Fruit fly (Drosophila melanogaster) whole organism, embryonic: ENCODE data around the gene Evi5.

Experiments
- ATbp ChIP-seq: fragments of 200-800 bp; sonication (Bioruptor generic); optimal IDR thresholded peaks from 2 replicates; lab custom pipeline; 2017; ENCODE audit warnings: missing biosample characterization, mild to moderate bottlenecking, missing genetic modification characterization, missing genetic modification reagents
- Bteb2 ChIP-seq: fragments of 200-800 bp; sonication (Bioruptor generic); optimal IDR thresholded peaks from 2 replicates; lab custom pipeline; 2016; ENCODE audit warnings: missing biosample characterization, missing genetic modification characterization
- CG10565 ChIP-seq: fragments of 200-800 bp; sonication (Bioruptor generic); optimal IDR thresholded peaks from 3 replicates; lab custom pipeline; 2016; ENCODE audit warnings: missing biosample characterization, mild to moderate bottlenecking, missing genetic modification characterization
- CG11247 ChIP-seq: fragments of 200-800 bp; sonication (Bioruptor generic); IDR thresholded peaks from 2 replicates; pipeline ENCODE4 v1.3.6; 2022; ENCODE audit warnings: missing biosample characterization, missing genetic modification characterization
- CG11398 ChIP-seq: fragments of 200-800 bp; sonication (Bioruptor generic); optimal IDR thresholded peaks from 2 replicates; lab custom pipeline; 2016; ENCODE audit warnings: missing biosample characterization, missing genetic modification characterization
- CG11504 ChIP-seq: fragments of 200-800 bp; sonication (Bioruptor generic); optimal IDR thresholded peaks from 3 replicates; lab custom pipeline; 2019; ENCODE audit warnings: missing biosample characterization, mild to moderate bottlenecking, missing genetic modification characterization, moderate library complexity
- CG11695 ChIP-seq: fragments of 200-800 bp; sonication (Bioruptor generic); IDR thresholded peaks from 3 replicates; pipeline ENCODE4 v1.3.6; 2022; ENCODE audit warnings: missing biosample characterization, missing genetic modification characterization
- CG11696 ChIP-seq: fragments of 200-800 bp; sonication (Bioruptor generic); IDR thresholded peaks from 2 replicates; pipeline ENCODE4 v1.3.6; 2022; ENCODE audit warnings: missing biosample characterization, missing genetic modification characterization
- CG12155 ChIP-seq: fragments of 200-800 bp; sonication (Bioruptor generic); optimal IDR thresholded peaks from 3 replicates; lab custom pipeline; 2016; ENCODE audit warnings: missing biosample characterization, missing genetic modification characterization
- CG12769 ChIP-seq: fragments of 200-800 bp; sonication (Bioruptor generic); optimal IDR thresholded peaks from 2 replicates; lab custom pipeline; 2019; ENCODE audit warnings: missing biosample characterization, mild to moderate bottlenecking, missing genetic modification characterization, moderate library complexity
- CG17186 ChIP-seq: fragments of 200-800 bp; sonication (Bioruptor generic); optimal IDR thresholded peaks from 3 replicates; lab custom pipeline; 2017; ENCODE audit warnings: missing biosample characterization, missing genetic modification reagents, missing genetic modification characterization
- CG17328 ChIP-seq: fragments of 200-800 bp; sonication (Bioruptor generic); IDR thresholded peaks from 2 replicates; pipeline ENCODE4 v1.3.6; 2022; ENCODE audit warnings: missing biosample characterization, missing genetic modification characterization
- CG18599 ChIP-seq: fragments of 200-800 bp; sonication (Bioruptor generic); optimal IDR thresholded peaks from 3 replicates; lab custom pipeline; 2017; ENCODE audit warnings: missing biosample characterization, missing genetic modification characterization, mild to moderate bottlenecking, moderate library complexity, missing genetic modification reagents
- CG31441 ChIP-seq: fragments of 200-800 bp; sonication (Bioruptor generic); IDR thresholded peaks from 2 replicates; pipeline ENCODE4 v1.3.6; 2022; ENCODE audit warnings: missing biosample characterization, missing genetic modification characterization
- CG33213 ChIP-seq: fragments of 200-800 bp; sonication (Bioruptor generic); optimal IDR thresholded peaks from 3 replicates; lab custom pipeline; 2016; ENCODE audit warnings: missing biosample characterization, missing genetic modification characterization
- CG3726 ChIP-seq: fragments of 200-800 bp; sonication (Bioruptor generic); IDR thresholded peaks from 3 replicates; pipeline ENCODE4, ENCODE4 v1.3.6; 2022; ENCODE audit warnings: missing biosample characterization, missing genetic modification characterization
- CG4282 ChIP-seq: fragments of 200-800 bp; sonication (Bioruptor generic); optimal IDR thresholded peaks from 2 replicates; lab custom pipeline; 2016; ENCODE audit warnings: missing biosample characterization, missing genetic modification characterization
- CG6272 ChIP-seq: fragments of 200-800 bp; sonication (Bioruptor generic); IDR thresholded peaks from 2 replicates; pipeline ENCODE4 v1.3.6; 2022; ENCODE audit warnings: missing biosample characterization, missing genetic modification characterization
- CG6765 ChIP-seq: fragments of 200-800 bp; sonication (Bioruptor generic); optimal IDR thresholded peaks from 3 replicates; lab custom pipeline; 2017; ENCODE audit warnings: missing biosample characterization, mild to moderate bottlenecking, missing genetic modification characterization
- CG6854 ChIP-seq: fragments of 200-800 bp; sonication (Bioruptor generic); optimal IDR thresholded peaks from 3 replicates; lab custom pipeline; 2017; ENCODE audit warnings: missing biosample characterization, mild to moderate bottlenecking, missing genetic modification characterization
- CG7928 ChIP-seq: fragments of 200-800 bp; sonication (Bioruptor generic); optimal IDR thresholded peaks from 2 replicates; lab custom pipeline; 2017; ENCODE audit warnings: missing biosample characterization, mild to moderate bottlenecking, missing genetic modification characterization
- CG8359 ChIP-seq: fragments of 200-800 bp; sonication (Bioruptor generic); optimal IDR thresholded peaks from 2 replicates; lab custom pipeline; 2017; ENCODE audit warnings: missing biosample characterization, mild to moderate bottlenecking, missing genetic modification characterization, borderline replicate concordance
- Deaf1 ChIP-seq: fragments of 200-800 bp; optimal IDR thresholded peaks from 3 replicates; lab custom pipeline; 2019; ENCODE audit warnings: missing biosample characterization, mild to moderate bottlenecking, missing genetic modification characterization, moderate library complexity
- Ets97D ChIP-seq: fragments of 200-800 bp; sonication (Bioruptor generic); optimal IDR thresholded peaks from 3 replicates; lab custom pipeline; 2016; ENCODE audit warnings: missing biosample characterization, missing genetic modification characterization
- Fer2 ChIP-seq: fragments of 200-800 bp; sonication (Bioruptor generic); optimal IDR thresholded peaks from 2 replicates; lab custom pipeline; 2018; ENCODE audit warnings: missing biosample characterization, mild to moderate bottlenecking, missing genetic modification characterization, moderate library complexity
- Hand ChIP-seq: fragments of 200-800 bp; sonication (Bioruptor generic); optimal IDR thresholded peaks from 2 replicates; lab custom pipeline; 2017; ENCODE audit warnings: mild to moderate bottlenecking, missing biosample characterization, missing genetic modification reagents, missing genetic modification characterization
- Hmx ChIP-seq: fragments of 200-800 bp; sonication (Bioruptor generic); optimal IDR thresholded peaks from 2 replicates; lab custom pipeline; 2016; ENCODE audit warnings: missing biosample characterization, missing genetic modification characterization
- Hr3 ChIP-seq: fragments of 200-800 bp; sonication (Bioruptor generic); optimal IDR thresholded peaks from 3 replicates; lab custom pipeline; 2016; ENCODE audit warnings: missing biosample characterization, missing genetic modification characterization
- Optix ChIP-seq: fragments of 200-800 bp; sonication (Bioruptor generic); IDR thresholded peaks from 3 replicates; pipeline ENCODE4 v1.3.6; 2022; ENCODE audit warnings: missing biosample characterization, missing genetic modification characterization
- PHDP ChIP-seq: fragments of 200-800 bp; sonication (Bioruptor generic); optimal IDR thresholded peaks from 3 replicates; lab custom pipeline; 2018; ENCODE audit warnings: missing biosample characterization, mild to moderate bottlenecking, missing genetic modification characterization, moderate library complexity
- Poxn ChIP-seq: fragments of 200-800 bp; sonication (Bioruptor generic); IDR thresholded peaks from 2 replicates; pipeline ENCODE4 v1.3.6; 2022; ENCODE audit warnings: missing biosample characterization, missing genetic modification characterization
- Ravus ChIP-seq: fragments of 200-800 bp; sonication (Bioruptor generic); IDR thresholded peaks from 2 replicates; pipeline ENCODE4 v1.3.6; 2022; ENCODE audit warnings: missing biosample characterization, missing genetic modification characterization
- Sin3A ChIP-seq: fragments of >200 bp; optimal IDR thresholded peaks from 2 replicates; lab custom pipeline; 2018
- TFAM ChIP-seq: fragments of 200-800 bp; sonication (Bioruptor generic); optimal IDR thresholded peaks from 2 replicates; lab custom pipeline; 2017; ENCODE audit warnings: missing biosample characterization, missing genetic modification characterization, inconsistent platforms
- Xbp1 ChIP-seq: fragments of 200-800 bp; sonication (Bioruptor generic); optimal IDR thresholded peaks from 3 replicates; lab custom pipeline; 2016; ENCODE audit warnings: missing biosample characterization, mild to moderate bottlenecking, missing genetic modification characterization
- ab ChIP-seq: fragments of 200-800 bp; sonication (Bioruptor generic); optimal IDR thresholded peaks from 2 replicates; lab custom pipeline; 2016; ENCODE audit warnings: missing biosample characterization, missing genetic modification characterization
- ash1 ChIP-seq: fragments of 200-800 bp; sonication (Bioruptor generic); optimal IDR thresholded peaks from 2 replicates; lab custom pipeline; 2018; ENCODE audit warnings: missing biosample characterization, mild to moderate bottlenecking, missing genetic modification characterization
- bab2 ChIP-seq: fragments of 200-800 bp; sonication (Bioruptor generic); optimal IDR thresholded peaks from 2 replicates; lab custom pipeline; 2016; ENCODE audit warnings: missing biosample characterization, missing genetic modification characterization
- fd64A ChIP-seq: fragments of 200-800 bp; sonication (Bioruptor generic); optimal IDR thresholded peaks from 3 replicates; lab custom pipeline; 2018; ENCODE audit warnings: missing biosample characterization, mild to moderate bottlenecking, missing genetic modification characterization
- gce ChIP-seq: fragments of 200-800 bp; sonication (Bioruptor generic); IDR thresholded peaks from 3 replicates; pipeline ENCODE4 v1.3.6; 2022; ENCODE audit warnings: missing biosample characterization, missing genetic modification characterization
- gro ChIP-seq: fragments of 200-800 bp; sonication (Bioruptor generic); optimal IDR thresholded peaks from 2 replicates; lab custom pipeline; 2016; ENCODE audit warnings: missing biosample characterization, missing genetic modification characterization
- gsb-n ChIP-seq: fragments of 200-800 bp; sonication (Bioruptor generic); optimal IDR thresholded peaks from 3 replicates; lab custom pipeline; 2018; ENCODE audit warnings: missing biosample characterization, mild to moderate bottlenecking, missing genetic modification characterization
- rib ChIP-seq: fragments of 200-800 bp; sonication (Bioruptor generic); IDR thresholded peaks from 2 replicates; pipeline ENCODE4 v1.3.6; 2022; ENCODE audit warnings: missing biosample characterization, missing genetic modification characterization
- ro ChIP-seq: fragments of 200-800 bp; sonication (Bioruptor generic); IDR thresholded peaks from 2 replicates; pipeline ENCODE4 v1.3.6; 2022; ENCODE audit warnings: missing biosample characterization, missing genetic modification characterization
- sim ChIP-seq: fragments of 200-800 bp; sonication (Bioruptor generic); IDR thresholded peaks from 2 replicates; pipeline ENCODE4 v1.3.6; 2022; ENCODE audit warnings: missing biosample characterization, missing genetic modification characterization
- sima ChIP-seq: fragments of 200-800 bp; sonication (Bioruptor generic); optimal IDR thresholded peaks from 2 replicates; lab custom pipeline; 2016; ENCODE audit warnings: missing biosample characterization, missing genetic modification characterization
- slbo ChIP-seq: fragments of 200-800 bp; sonication (Bioruptor generic); IDR thresholded peaks from 2 replicates; pipeline ENCODE4 v1.3.6; 2022; ENCODE audit warnings: missing biosample characterization, missing genetic modification characterization
- so ChIP-seq: fragments of 200-800 bp; sonication (Bioruptor generic); IDR thresholded peaks from 3 replicates; pipeline ENCODE4 v1.3.6; 2022; ENCODE audit warnings: missing biosample characterization, missing genetic modification characterization
- sr ChIP-seq: fragments of 200-800 bp; sonication (Bioruptor generic); IDR thresholded peaks from 3 replicates; pipeline ENCODE4 v1.3.6; 2022; ENCODE audit warnings: missing biosample characterization, missing genetic modification characterization
- trh ChIP-seq: fragments of 200-800 bp; sonication (Bioruptor generic); optimal IDR thresholded peaks from 2 replicates; lab custom pipeline; 2016; ENCODE audit warnings: missing biosample characterization, missing genetic modification characterization
- zen2 ChIP-seq: fragments of 200-800 bp; sonication (Bioruptor generic); IDR thresholded peaks from 3 replicates; pipeline ENCODE4 v1.3.6; 2022; ENCODE audit warnings: missing biosample characterization, missing genetic modification characterization; ENCODE audit not compliant: partially characterized antibody
- zf30C ChIP-seq: fragments of 200-800 bp; sonication (Bioruptor generic); optimal IDR thresholded peaks from 3 replicates; lab custom pipeline; 2018; ENCODE audit warnings: missing biosample characterization, mild to moderate bottlenecking, missing genetic modification characterization

Evi5 gene

DNA sequence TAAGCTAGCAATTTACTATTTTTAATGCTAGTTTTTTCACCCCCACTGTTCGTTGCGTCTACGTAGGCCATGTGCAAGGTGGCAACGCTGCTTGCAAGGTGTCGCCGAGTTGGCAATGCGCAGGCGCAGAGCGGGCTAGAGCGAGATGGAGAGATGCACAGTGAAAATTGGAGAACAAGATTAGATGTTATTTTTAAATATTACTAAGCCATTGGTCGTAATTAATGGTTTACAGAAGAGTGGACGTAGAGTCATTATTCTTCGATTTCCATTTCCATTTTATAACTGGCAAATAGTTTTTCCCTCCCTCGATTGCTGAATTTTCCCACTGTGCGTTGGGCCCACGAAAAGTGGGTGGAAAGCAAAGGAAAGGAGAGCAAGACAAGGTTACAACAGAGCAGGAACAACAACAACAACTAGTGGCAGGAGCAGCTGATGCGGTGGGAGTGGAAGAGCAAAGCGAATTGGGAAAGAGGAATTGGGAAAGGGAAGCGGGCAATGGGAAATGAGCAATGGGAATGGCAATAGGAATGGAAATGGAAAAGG, 1.3 kb downstream of the Evi5 start (continued):
- TF ChIP-seq zf30C (GFP tag; lab: Kevin White, UChicago): no peak
- TF ChIP-seq Sin3A (lab: Kevin White, UChicago): no peak
- TF ChIP-seq CG6765: peak; percentile 18
- TF ChIP-seq Ravus (GFP tag; lab: Robert Waterston, UW): peak; percentile 45
- TF ChIP-seq Fer2: no peak
- TF ChIP-seq CG17328 (GFP tag; lab: Robert Waterston, UW): peak; percentile 84
- TF ChIP-seq TFAM (GFP tag; lab: Kevin White, UChicago): no peak
- TF ChIP-seq CG4282: no peak
- TF ChIP-seq Poxn: no peak
- peak; percentile 35 for TF ChIP-seq trh (GFP tag; lab: Kevin White, UChicago)
- peak; percentile 42 for TF ChIP-seq Deaf1
- peak; percentile 66 for TF ChIP-seq gsb-n
- TF ChIP-seq Xbp1: peak; percentile 76
- TF ChIP-seq fd64A (GFP tag; lab: Kevin White, UChicago): peak; percentile 50
- TF ChIP-seq CG8359 (GFP tag; lab: Kevin White, UChicago): no peak
- TF ChIP-seq Ets97D (GFP tag; lab: Kevin White, UChicago): peak; percentile 57
- TF ChIP-seq Hmx (GFP tag; lab: Kevin White, UChicago): no peak
- peak; percentile 40 for TF ChIP-seq Hr3 (GFP tag; lab: Kevin White, UChicago)
- peak; percentile 37 for TF ChIP-seq CG6854 (GFP tag; lab: Kevin White, UChicago)
- TF ChIP-seq CG11398 (GFP tag; lab: Kevin White, UChicago): peak; percentile 16
- peak; percentile 70 for TF ChIP-seq PHDP
- peak; percentile 68 for TF ChIP-seq CG33213
- TF ChIP-seq CG12769 (tag; lab: Kevin White, UChicago): peak; percentile 93
- TF ChIP-seq CG11504 (tag; lab: Kevin White, UChicago): peak; percentile 80
- peak; percentile 56 for TF ChIP-seq Hand (GFP tag; lab: Kevin White, UChicago)
- TF ChIP-seq gro (GFP tag; lab: Kevin White, UChicago): peak; percentile 83
- TF ChIP-seq zen2: no peak
- TF ChIP-seq ro (GFP tag; lab: Robert Waterston, UW): peak; percentile 50; the same call in 1 of the 2 replicates
- TF ChIP-seq CG18599 (GFP tag; lab: Kevin White, UChicago): peak; percentile 93
- TF ChIP-seq CG7928 (GFP tag; lab: Kevin White, UChicago): no peak
- TF ChIP-seq sima (GFP tag; lab: Kevin White, UChicago): peak; percentile 43
- TF ChIP-seq CG10565 (GFP tag; lab: Kevin White, UChicago): no peak
- TF ChIP-seq CG11695 (GFP tag; lab: Robert Waterston, UW): peak; percentile 82
- peak; percentile 75 for TF ChIP-seq sr (GFP tag; lab: Robert Waterston, UW)
- peak; percentile 70 for TF ChIP-seq sim (GFP tag; lab: Robert Waterston, UW)
- peak; percentile 44 for TF ChIP-seq CG17186
- peak; percentile 49 for TF ChIP-seq Bteb2 (GFP tag; lab: Kevin White, UChicago)
- peak; percentile 60; the same call in 1 of the 2 replicates for TF ChIP-seq CG31441 (GFP tag; lab: Robert Waterston, UW)
- peak; percentile 79 for TF ChIP-seq CG6272 (GFP tag; lab: Robert Waterston, UW)
- TF ChIP-seq CG3726 (GFP tag; lab: Robert Waterston, UW): peak; percentile 73; the same call in 2 of the 3 replicates
- TF ChIP-seq so (GFP tag; lab: Robert Waterston, UW): peak; percentile 87
- no peak for TF ChIP-seq ab (GFP tag; lab: Kevin White, UChicago)
- TF ChIP-seq CG11696: peak; percentile 77
- TF ChIP-seq bab2 (GFP tag; lab: Kevin White, UChicago): peak; percentile 85
- TF ChIP-seq ash1 (GFP tag; lab: Kevin White, UChicago): no peak
- TF ChIP-seq ATbp (GFP tag; lab: Kevin White, UChicago): peak; percentile 79
- TF ChIP-seq gce (GFP tag; lab: Robert Waterston, UW): peak; percentile 85
- TF ChIP-seq CG11247 (GFP tag; lab: Robert Waterston, UW): peak; percentile 70
- peak; percentile 81 for TF ChIP-seq slbo (GFP tag; lab: Robert Waterston, UW)
- TF ChIP-seq CG12155 (GFP tag; lab: Kevin White, UChicago): peak; percentile 70
- peak; percentile 79 for TF ChIP-seq Optix
- peak; percentile 71 for TF ChIP-seq rib (GFP tag; lab: Robert Waterston, UW)
